Worm (Caenorhabditis elegans): Measurements from ENCODE around the gene Y57G11C.3.

DNA sequence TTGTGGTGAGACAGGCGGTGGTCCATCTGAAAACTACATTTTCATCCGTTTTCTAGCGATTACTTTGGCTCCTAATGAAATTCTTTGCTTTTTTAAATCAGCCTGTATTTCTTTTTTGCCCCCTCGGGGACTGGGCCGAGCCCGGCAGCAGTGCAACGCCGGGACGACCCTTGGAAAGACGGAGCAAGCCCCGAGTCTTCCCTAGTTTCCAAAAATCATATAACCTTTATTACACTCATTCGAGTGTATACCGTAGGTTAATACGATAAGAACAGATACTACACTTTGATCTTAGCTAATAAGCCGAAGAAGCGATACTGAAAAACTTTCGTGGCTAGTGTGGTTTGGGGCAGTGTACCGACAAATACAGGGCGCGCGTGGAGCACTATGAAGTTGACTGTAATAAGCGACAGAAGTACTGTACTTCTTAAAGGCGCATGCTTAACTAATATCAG lies 3.3 kb upstream of the Y57G11C.3 start:
- TF ChIP-seq sdz-38 (tag; optimal IDR thresholded peaks at IDR 0.05) (no peak), unc-62 (GFP tag; optimal IDR thresholded peaks at IDR 0.05) (no peak), ets-4 (GFP tag; optimal IDR thresholded peaks at IDR 0.05) (no peak), snpc-1.3 (tag; optimal IDR thresholded peaks at IDR 0.05; ENCODE audit: insufficient read depth) (peak; percentile 95), bed-2 (GFP tag; IDR thresholded peaks at IDR 0.05) (no peak), K12H6.12 (tag; optimal IDR thresholded peaks at IDR 0.05) (no peak), ceh-100 (GFP tag; IDR thresholded peaks at IDR 0.05) (peak; percentile 70)
